Worm (Caenorhabditis elegans): ENCODE results near the gene nhr-239.

- TF ChIP-seq tbx-11 (GFP tag; IDR thresholded peaks at IDR 0.05): no peak
- TF ChIP-seq sea-1 (GFP tag; conservative IDR thresholded peaks at IDR 0.05): no peak
- no peak for TF ChIP-seq ama-1 (optimal IDR thresholded peaks at IDR 0.05)
- no peak for TF ChIP-seq tbx-37 (GFP tag; conservative IDR thresholded peaks at IDR 0.05)
- TF ChIP-seq aly-1 (tag; optimal IDR thresholded peaks at IDR 0.05): no peak
- TF ChIP-seq hnd-1 (tag; optimal IDR thresholded peaks at IDR 0.05): no peak
- no peak for TF ChIP-seq flt-1 (GFP tag; IDR thresholded peaks at IDR 0.05)
Measured at ce11 chrIII:2560763-2561162, 747 bp upstream of the nhr-239 start.

Data from whole organism, early embryonic.